Worm (Caenorhabditis elegans): ENCODE data around the gene F41G3.5.

ce11 chrII:6788672-6789298, 42.3 kb downstream of the F41G3.5 start, which contains the start of gene T13C2.3:
- TF ChIP-seq spr-3 (GFP tag; optimal IDR thresholded peaks at IDR 0.05) (no peak), nhr-237 (tag; optimal IDR thresholded peaks at IDR 0.05) (no peak), arid-1 (GFP tag; conservative IDR thresholded peaks at IDR 0.05) (no peak), lin-15B (tag; optimal IDR thresholded peaks at IDR 0.05) (no peak), nhr-25 (tag; optimal IDR thresholded peaks at IDR 0.05; ENCODE audit: borderline replicate concordance, insufficient read depth) (no peak), lin-39 (tag; optimal IDR thresholded peaks at IDR 0.05) (no peak), lsy-2 (tag; optimal IDR thresholded peaks at IDR 0.05) (no peak), lim-7 (GFP tag; IDR thresholded peaks at IDR 0.05) (no peak)

All from whole organism, L4 larva.